Worm (Caenorhabditis elegans): ENCODE measurements around the gene toe-2.

- TF ChIP-seq flt-1 (GFP tag; IDR thresholded peaks at IDR 0.05), result no peak
- TF ChIP-seq tbx-37 (GFP tag; conservative IDR thresholded peaks at IDR 0.05), result no peak
Measured at ce11 chrII:6568707-6569106, 47.5 kb upstream of the toe-2 start, which contains the start of gene sra-27.

Data from whole organism, early embryonic.